Worm (Caenorhabditis elegans) whole organism, L2 larva: ENCODE results near the gene cup-4.

ENCODE experiments used
- ZK546.5 ChIP-seq: sonication (generic microtip); optimal IDR thresholded peaks from 2 replicates; lab custom pipeline; 2017; ENCODE audit warnings: missing biosample characterization, missing genetic modification characterization
- egl-27 ChIP-seq: sonication (generic microtip); optimal IDR thresholded peaks from 3 replicates; lab custom pipeline; 2017; ENCODE audit warnings: missing biosample characterization, missing genetic modification reagents, missing genetic modification characterization
- elt-1 ChIP-seq: fragments of 150-350 bp; optimal IDR thresholded peaks from 2 replicates; lab custom pipeline; 2014; ENCODE audit warnings: missing biosample characterization, missing genetic modification characterization
- elt-3 ChIP-seq: sonication (generic microtip); optimal IDR thresholded peaks from 2 replicates; lab custom pipeline; 2017; ENCODE audit warnings: missing biosample characterization, missing genetic modification characterization
- fos-1 ChIP-seq: fragments of 150-350 bp; optimal IDR thresholded peaks from 2 replicates; lab custom pipeline; 2014; ENCODE audit warnings: missing biosample characterization, missing genetic modification characterization
- lsy-2 ChIP-seq, 2 experiments: fragments of 150-350 bp in 1 of 2; sonication (generic microtip) in 1 of 2; optimal IDR thresholded peaks; 2 replicates each; lab custom pipeline; 2014 to 2017; ENCODE audit warnings: missing biosample characterization in 2 of 2, missing genetic modification characterization in 2 of 2
- mab-5 ChIP-seq: fragments of 150-350 bp; optimal IDR thresholded peaks from 2 replicates; lab custom pipeline; 2014; ENCODE audit warnings: missing biosample characterization, missing genetic modification characterization
- mbf-1 ChIP-seq: sonication (generic microtip); optimal IDR thresholded peaks from 2 replicates; lab custom pipeline; 2017; ENCODE audit warnings: missing biosample characterization, missing genetic modification characterization
- nhr-10 ChIP-seq: sonication (generic microtip); optimal IDR thresholded peaks from 2 replicates; lab custom pipeline; 2017; ENCODE audit warnings: missing biosample characterization, missing genetic modification characterization
- nhr-11 ChIP-seq: fragments of 150-350 bp; optimal IDR thresholded peaks from 2 replicates; lab custom pipeline; 2014; ENCODE audit warnings: missing biosample characterization, missing genetic modification characterization
- nhr-129 ChIP-seq: fragments of 150-350 bp; optimal IDR thresholded peaks from 2 replicates; lab custom pipeline; 2014; ENCODE audit warnings: missing biosample characterization, missing genetic modification characterization
- nhr-23 ChIP-seq: fragments of 150-350 bp; optimal IDR thresholded peaks from 2 replicates; lab custom pipeline; 2014; ENCODE audit warnings: missing biosample characterization, missing genetic modification reagents, missing genetic modification characterization
- nhr-25 ChIP-seq: fragments of 150-350 bp; sonication (generic microtip); optimal IDR thresholded peaks from 3 replicates; lab custom pipeline; 2014; ENCODE audit warnings: missing biosample characterization, missing genetic modification characterization
- nhr-6 ChIP-seq: fragments of 150-350 bp; optimal IDR thresholded peaks from 2 replicates; lab custom pipeline; 2014; ENCODE audit warnings: missing biosample characterization, missing genetic modification characterization
- sem-4 ChIP-seq: fragments of 150-350 bp; optimal IDR thresholded peaks from 2 replicates; lab custom pipeline; 2014; ENCODE audit warnings: missing biosample characterization, missing genetic modification reagents, missing genetic modification characterization
- snpc-4 ChIP-seq: fragments of 150-350 bp; optimal IDR thresholded peaks from 2 replicates; lab custom pipeline; 2014; ENCODE audit warnings: missing biosample characterization, missing genetic modification characterization

cup-4 gene

ce11 chrIII:7913488-7913887 lies 47.2 kb downstream of the cup-4 start, which contains the start of gene ZK688.12:
Gene ZK688.12, minus strand, starts transcription at chrIII:7913588.
- TF ChIP-seq mab-5 (tag; lab: Kevin White, UChicago): no peak
- no peak for TF ChIP-seq nhr-23
- no peak for TF ChIP-seq egl-27 (tag; lab: Kevin White, UChicago)
- no peak for TF ChIP-seq nhr-6 (tag; lab: Kevin White, UChicago)
- no peak for TF ChIP-seq elt-3 (tag; lab: Kevin White, UChicago)
- no peak for TF ChIP-seq nhr-11
- TF ChIP-seq nhr-10: no peak
- no peak for TF ChIP-seq elt-1 (tag; lab: Kevin White, UChicago)
- TF ChIP-seq lsy-2 (tag; optimal IDR thresholded peaks at IDR 0.05; lab: Kevin White, UChicago): no peak
- TF ChIP-seq ZK546.5 (tag; lab: Kevin White, UChicago): no peak
- TF ChIP-seq, all 48 proteins: peak for 0

ce11 chrIII:7917667-7918066 lies 51.4 kb downstream of the cup-4 start, which contains the start of gene gly-3:
Gene gly-3, minus strand, starts transcription at chrIII:7917767.
- TF ChIP-seq fos-1 (tag; lab: Kevin White, UChicago): no peak
- TF ChIP-seq nhr-6 (tag; lab: Kevin White, UChicago): no peak
- TF ChIP-seq sem-4 (tag; lab: Kevin White, UChicago): no peak
- TF ChIP-seq mbf-1 (tag; lab: Kevin White, UChicago): no peak
- no peak for TF ChIP-seq nhr-25 (tag; lab: Kevin White, UChicago)
- TF ChIP-seq nhr-10: no peak
- no peak for TF ChIP-seq nhr-23
- TF ChIP-seq elt-3 (tag; lab: Kevin White, UChicago): no peak
- no peak for TF ChIP-seq nhr-129 (tag; lab: Kevin White, UChicago)
- TF ChIP-seq snpc-4 (tag; lab: Kevin White, UChicago): no peak
- TF ChIP-seq, all 48 proteins: peak for 0
